Worm (Caenorhabditis elegans): Measurements from ENCODE around the gene Y45G5AM.4.

ce11 chrV:4164504-4164959 is 1.5 kb downstream of the Y45G5AM.4 start, which contains the start of gene Y45G5AM.3:
- TF ChIP-seq hnd-1 (tag; optimal IDR thresholded peaks at IDR 0.05): no peak
- TF ChIP-seq ama-1 (optimal IDR thresholded peaks at IDR 0.05): no peak
- TF ChIP-seq ceh-36 (tag; optimal IDR thresholded peaks at IDR 0.05): no peak
- no peak for TF ChIP-seq F13C5.2 (tag; optimal IDR thresholded peaks at IDR 0.05)
- no peak for TF ChIP-seq flt-1 (GFP tag; IDR thresholded peaks at IDR 0.05)
- TF ChIP-seq tbx-11 (GFP tag; IDR thresholded peaks at IDR 0.05): no peak
- no peak for TF ChIP-seq hmbx-1 (tag; optimal IDR thresholded peaks at IDR 0.05)

All from whole organism, early embryonic.